Fruit fly (Drosophila melanogaster) whole organism, embryonic: ENCODE measurements around the gene CG3149.

Experiments used
- Atf3 ChIP-seq: fragments of 200-800 bp; sonication (Bioruptor generic); optimal IDR thresholded peaks from 3 replicates; lab custom pipeline; 2016; ENCODE audit warnings: missing biosample characterization, missing genetic modification characterization
- Awh ChIP-seq: fragments of 200-800 bp; sonication (Bioruptor generic); IDR thresholded peaks from 2 replicates; pipeline ENCODE4, ENCODE4 v1.3.6; 2022; ENCODE audit warnings: missing biosample characterization, missing genetic modification characterization
- BEAF-32 ChIP-seq: fragments of 200-800 bp; sonication (Bioruptor generic); optimal IDR thresholded peaks from 3 replicates; lab custom pipeline; 2017; ENCODE audit warnings: missing biosample characterization, missing genetic modification characterization, mild to moderate bottlenecking, moderate library complexity, missing genetic modification reagents
- CG10654 ChIP-seq: fragments of 200-800 bp; sonication (Bioruptor generic); optimal IDR thresholded peaks from 2 replicates; lab custom pipeline; 2016; ENCODE audit warnings: missing biosample characterization, missing genetic modification characterization
- CG11560 ChIP-seq: fragments of 200-800 bp; sonication (Bioruptor generic); IDR thresholded peaks from 3 replicates; pipeline ENCODE4 v1.3.6; 2022; ENCODE audit warnings: missing biosample characterization, missing genetic modification characterization
- CG14014 ChIP-seq: fragments of 200-800 bp; sonication (Bioruptor generic); IDR thresholded peaks from 2 replicates; pipeline ENCODE4 v1.3.6; 2022; ENCODE audit warnings: missing biosample characterization, missing genetic modification characterization
- CG15479 ChIP-seq: fragments of 200-800 bp; sonication (Bioruptor generic); optimal IDR thresholded peaks from 3 replicates; lab custom pipeline; 2019; ENCODE audit warnings: missing biosample characterization, mild to moderate bottlenecking, missing genetic modification characterization, moderate library complexity
- CG17361 ChIP-seq: fragments of 200-800 bp; sonication (Bioruptor generic); IDR thresholded peaks from 3 replicates; pipeline ENCODE4 v1.3.6; 2022; ENCODE audit warnings: missing biosample characterization, missing genetic modification characterization
- CG17612 ChIP-seq: fragments of 200-800 bp; sonication (Bioruptor generic); IDR thresholded peaks from 2 replicates; pipeline ENCODE4 v1.3.6; 2022; ENCODE audit warnings: missing biosample characterization, missing genetic modification characterization
- CG17829 ChIP-seq: fragments of 200-800 bp; optimal IDR thresholded peaks from 2 replicates; lab custom pipeline; 2019; ENCODE audit warnings: missing biosample characterization, mild to moderate bottlenecking, missing genetic modification characterization, moderate library complexity
- CG18262 ChIP-seq: fragments of 200-800 bp; optimal IDR thresholded peaks from 3 replicates; lab custom pipeline; 2019; ENCODE audit warnings: missing biosample characterization, mild to moderate bottlenecking, missing genetic modification characterization, moderate library complexity
- CG18476 ChIP-seq: fragments of 200-800 bp; sonication (Bioruptor generic); optimal IDR thresholded peaks from 2 replicates; lab custom pipeline; 2016; ENCODE audit warnings: missing biosample characterization, mild to moderate bottlenecking, missing genetic modification characterization
- CG2889 ChIP-seq: fragments of 200-800 bp; sonication (Bioruptor generic); IDR thresholded peaks from 3 replicates; pipeline ENCODE4 v1.3.6; 2022; ENCODE audit warnings: missing biosample characterization, missing genetic modification characterization
- CG30020 ChIP-seq: fragments of 200-800 bp; optimal IDR thresholded peaks from 2 replicates; lab custom pipeline; 2019; ENCODE audit warnings: missing biosample characterization, mild to moderate bottlenecking, missing genetic modification characterization, moderate library complexity
- CG3407 ChIP-seq: fragments of 200-800 bp; sonication (Bioruptor generic); optimal IDR thresholded peaks from 2 replicates; lab custom pipeline; 2018; ENCODE audit warnings: missing biosample characterization, mild to moderate bottlenecking, missing genetic modification characterization
- CG4360 ChIP-seq: fragments of 200-800 bp; sonication (Bioruptor generic); IDR thresholded peaks from 2 replicates; pipeline ENCODE4 v1.3.6; 2022; ENCODE audit warnings: missing biosample characterization, missing genetic modification characterization
- CG7928 ChIP-seq: fragments of 200-800 bp; sonication (Bioruptor generic); optimal IDR thresholded peaks from 2 replicates; lab custom pipeline; 2017; ENCODE audit warnings: missing biosample characterization, mild to moderate bottlenecking, missing genetic modification characterization
- CG8924 ChIP-seq: fragments of 200-800 bp; optimal IDR thresholded peaks from 3 replicates; lab custom pipeline; 2019; ENCODE audit warnings: missing biosample characterization, mild to moderate bottlenecking, missing genetic modification characterization, moderate library complexity
- CG9609 ChIP-seq: fragments of 200-800 bp; sonication (Bioruptor generic); optimal IDR thresholded peaks from 3 replicates; lab custom pipeline; 2016; ENCODE audit warnings: missing biosample characterization, missing genetic modification characterization
- CG9817 ChIP-seq: fragments of 200-800 bp; sonication (Bioruptor generic); optimal IDR thresholded peaks from 2 replicates; lab custom pipeline; 2018; ENCODE audit warnings: missing biosample characterization, mild to moderate bottlenecking, missing genetic modification characterization, moderate library complexity
- CoRest ChIP-seq: fragments of 200-800 bp; sonication (Bioruptor generic); optimal IDR thresholded peaks from 3 replicates; lab custom pipeline; 2018; ENCODE audit warnings: missing biosample characterization, mild to moderate bottlenecking, missing genetic modification characterization, moderate library complexity
- Dbx ChIP-seq: fragments of 200-800 bp; sonication (Bioruptor generic); IDR thresholded peaks from 3 replicates; pipeline ENCODE4 v1.3.6; 2022; ENCODE audit warnings: missing biosample characterization, missing genetic modification characterization
- Deaf1 ChIP-seq: fragments of 200-800 bp; optimal IDR thresholded peaks from 3 replicates; lab custom pipeline; 2019; ENCODE audit warnings: missing biosample characterization, mild to moderate bottlenecking, missing genetic modification characterization, moderate library complexity
- Doc2 ChIP-seq: fragments of 200-800 bp; sonication (Bioruptor generic); IDR thresholded peaks from 2 replicates; pipeline ENCODE4 v1.3.6; 2022; ENCODE audit warnings: missing biosample characterization, missing genetic modification characterization
- Doc3 ChIP-seq: fragments of 200-800 bp; sonication (Bioruptor generic); IDR thresholded peaks from 3 replicates; pipeline ENCODE4 v1.3.6; 2022; ENCODE audit warnings: missing biosample characterization, missing genetic modification characterization; ENCODE audit not compliant: partially characterized antibody
- ERR ChIP-seq: fragments of 200-800 bp; sonication (Bioruptor generic); optimal IDR thresholded peaks from 2 replicates; lab custom pipeline; 2016; ENCODE audit warnings: missing biosample characterization, missing genetic modification characterization
- Hand ChIP-seq: fragments of 200-800 bp; sonication (Bioruptor generic); optimal IDR thresholded peaks from 2 replicates; lab custom pipeline; 2017; ENCODE audit warnings: mild to moderate bottlenecking, missing biosample characterization, missing genetic modification reagents, missing genetic modification characterization
- Hmr ChIP-seq: fragments of 200-800 bp; sonication (Bioruptor generic); optimal IDR thresholded peaks from 3 replicates; lab custom pipeline; 2017; ENCODE audit warnings: mild to moderate bottlenecking, missing biosample characterization, missing genetic modification reagents, missing genetic modification characterization
- Max ChIP-seq: fragments of 200-800 bp; sonication (Bioruptor generic); optimal IDR thresholded peaks from 2 replicates; lab custom pipeline; 2016; ENCODE audit warnings: missing biosample characterization, mild to moderate bottlenecking, missing genetic modification characterization
- NC2β ChIP-seq: fragments of 200-800 bp; sonication (Bioruptor generic); optimal IDR thresholded peaks from 2 replicates; lab custom pipeline; 2016; ENCODE audit warnings: missing biosample characterization, missing genetic modification characterization
- Pdp1 ChIP-seq, 2 experiments: fragments of 200-800 bp; sonication (Bioruptor generic); optimal IDR thresholded peaks; 3 replicates each; lab custom pipeline; 2016; ENCODE audit warnings: missing biosample characterization in 2 of 2, missing genetic modification characterization in 2 of 2, mild to moderate bottlenecking in 1 of 2, moderate library complexity in 1 of 2
- Sry-β ChIP-seq: fragments of 200-800 bp; sonication (Bioruptor generic); optimal IDR thresholded peaks from 2 replicates; lab custom pipeline; 2018; ENCODE audit warnings: missing biosample characterization, mild to moderate bottlenecking, missing genetic modification characterization, moderate library complexity
- Tbp ChIP-seq: fragments of >200 bp; optimal IDR thresholded peaks from 2 replicates; lab custom pipeline; 2018; ENCODE audit warnings: missing biosample characterization, missing genetic modification characterization
- br ChIP-seq: fragments of >200 bp; optimal IDR thresholded peaks from 2 replicates; lab custom pipeline; 2017
- croc ChIP-seq: fragments of 200-800 bp; sonication (Bioruptor generic); conservative IDR thresholded peaks from 3 replicates; pipeline ENCODE4 v1.3.6; 2022; ENCODE audit warnings: missing biosample characterization, missing genetic modification characterization
- cwo ChIP-seq: fragments of 200-800 bp; sonication (Bioruptor generic); optimal IDR thresholded peaks from 3 replicates; lab custom pipeline; 2017; ENCODE audit warnings: missing biosample characterization, missing genetic modification characterization, mild to moderate bottlenecking, moderate library complexity, missing genetic modification reagents
- dm ChIP-seq: fragments of 200-800 bp; sonication (Bioruptor generic); optimal IDR thresholded peaks from 3 replicates; lab custom pipeline; 2016; ENCODE audit warnings: missing biosample characterization, missing genetic modification characterization
- dmrt11E ChIP-seq: fragments of 200-800 bp; sonication (Bioruptor generic); optimal IDR thresholded peaks from 3 replicates; lab custom pipeline; 2018; ENCODE audit warnings: missing biosample characterization, mild to moderate bottlenecking, missing genetic modification characterization, moderate library complexity
- fd3F ChIP-seq: fragments of 200-800 bp; sonication (Bioruptor generic); optimal IDR thresholded peaks from 2 replicates; lab custom pipeline; 2018; ENCODE audit warnings: missing biosample characterization, mild to moderate bottlenecking, missing genetic modification characterization, moderate library complexity
- her ChIP-seq: fragments of 200-800 bp; sonication (Bioruptor generic); optimal IDR thresholded peaks from 2 replicates; lab custom pipeline; 2016; ENCODE audit warnings: missing biosample characterization, missing genetic modification characterization
- klu ChIP-seq: fragments of 200-800 bp; sonication (Bioruptor generic); IDR thresholded peaks from 2 replicates; pipeline ENCODE4 v1.3.6; 2022; ENCODE audit warnings: missing biosample characterization, missing genetic modification characterization
- luna ChIP-seq: fragments of 200-800 bp; sonication (Bioruptor generic); optimal IDR thresholded peaks from 2 replicates; lab custom pipeline; 2016; ENCODE audit warnings: missing biosample characterization, missing genetic modification characterization
- oc ChIP-seq: fragments of 200-800 bp; sonication (Bioruptor generic); optimal IDR thresholded peaks from 2 replicates; lab custom pipeline; 2018; ENCODE audit warnings: missing biosample characterization, mild to moderate bottlenecking, missing genetic modification characterization, moderate library complexity
- onecut ChIP-seq: fragments of 200-800 bp; sonication (Bioruptor generic); IDR thresholded peaks from 2 replicates; pipeline ENCODE4 v1.3.6; 2022; ENCODE audit warnings: missing biosample characterization, missing genetic modification characterization
- p53 ChIP-seq: fragments of 200-800 bp; sonication (Bioruptor generic); optimal IDR thresholded peaks from 2 replicates; lab custom pipeline; 2016; ENCODE audit warnings: missing biosample characterization, missing genetic modification characterization
- pzg ChIP-seq: fragments of 200-800 bp; sonication (Bioruptor generic); optimal IDR thresholded peaks from 3 replicates; lab custom pipeline; 2018; ENCODE audit warnings: missing biosample characterization, mild to moderate bottlenecking, missing genetic modification characterization, moderate library complexity
- stc ChIP-seq: fragments of 200-800 bp; sonication (Bioruptor generic); IDR thresholded peaks from 2 replicates; pipeline ENCODE4 v1.3.6; 2022; ENCODE audit warnings: missing biosample characterization, missing genetic modification characterization
- twi ChIP-seq: fragments of 200-800 bp; optimal IDR thresholded peaks from 2 replicates; lab custom pipeline; 2019; ENCODE audit warnings: missing biosample characterization, mild to moderate bottlenecking, missing genetic modification characterization, moderate library complexity
- zf30C ChIP-seq: fragments of 200-800 bp; sonication (Bioruptor generic); optimal IDR thresholded peaks from 3 replicates; lab custom pipeline; 2018; ENCODE audit warnings: missing biosample characterization, mild to moderate bottlenecking, missing genetic modification characterization

CG3149 gene

DNA sequence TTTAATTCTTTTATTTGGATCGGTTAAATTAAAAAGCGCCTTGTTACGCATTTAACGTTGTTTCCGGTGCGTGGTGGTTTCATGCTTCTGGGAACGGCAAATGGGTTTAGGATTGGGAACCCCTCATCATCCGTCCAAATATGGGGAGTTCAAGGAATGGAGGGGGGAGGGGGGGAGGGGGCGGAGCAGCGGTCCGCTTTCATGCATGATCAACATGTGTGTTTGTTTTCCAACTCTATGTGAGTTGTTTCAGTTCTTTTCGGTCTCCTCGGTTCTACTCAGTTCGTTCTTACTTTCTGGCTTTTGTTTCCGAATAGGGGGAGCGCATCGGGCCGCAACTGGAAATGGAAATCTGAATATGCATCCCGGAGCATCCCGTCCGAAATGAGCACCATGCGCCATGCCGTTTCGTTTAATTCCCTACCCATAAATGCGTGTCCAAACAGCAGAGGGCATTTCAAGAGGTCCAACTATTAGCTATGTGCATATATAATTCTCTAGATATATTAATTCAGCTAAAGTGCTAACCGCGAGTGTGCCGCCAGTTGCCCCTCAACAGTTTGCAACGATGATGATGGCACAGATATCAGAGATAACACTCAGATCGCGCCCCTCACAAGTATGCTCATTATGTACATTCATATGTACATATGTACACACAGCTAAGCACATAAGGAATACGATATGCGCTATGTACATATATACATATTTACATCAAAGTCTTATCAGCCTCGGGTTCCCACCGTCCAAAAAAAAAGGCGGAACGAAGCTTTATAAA lies 17.4 kb downstream of the CG3149 start (continued):
- TF ChIP-seq CG30020 = peak; percentile 33
- no peak for TF ChIP-seq Doc3 (GFP tag; lab: Robert Waterston, UW)
- no peak for TF ChIP-seq CG11560 (tag; lab: Robert Waterston, UW)
- peak; percentile 67 for TF ChIP-seq CG9609
- TF ChIP-seq NC2β (GFP tag; lab: Kevin White, UChicago) = peak; percentile 92
- peak; percentile 93 for TF ChIP-seq CG18476 (GFP tag; lab: Kevin White, UChicago)
- no peak for TF ChIP-seq CG2889 (GFP tag; lab: Robert Waterston, UW)
- peak; percentile 86 for TF ChIP-seq dmrt11E (tag; lab: Kevin White, UChicago)
- peak; percentile 94 for TF ChIP-seq Max (GFP tag; lab: Kevin White, UChicago)
- TF ChIP-seq onecut (GFP tag; lab: Robert Waterston, UW) = peak; percentile 93
- TF ChIP-seq CG10654 (GFP tag; lab: Kevin White, UChicago) = peak; percentile 87
- peak; percentile 86 for TF ChIP-seq cwo (GFP tag; lab: Kevin White, UChicago)
- TF ChIP-seq Hmr (GFP tag; lab: Kevin White, UChicago) = peak; percentile 96
- TF ChIP-seq zf30C = peak; percentile 28
- peak; percentile 62 for TF ChIP-seq CG7928
- TF ChIP-seq Doc2 = no peak
- peak; percentile 80 for TF ChIP-seq Atf3 (GFP tag; lab: Kevin White, UChicago)
- TF ChIP-seq Sry-β (GFP tag; lab: Kevin White, UChicago) = peak; percentile 77
- peak; percentile 79 for TF ChIP-seq Hand (GFP tag; lab: Kevin White, UChicago)
- peak; percentile 74 for TF ChIP-seq CG17829 (tag; lab: Kevin White, UChicago)
- peak; percentile 86 for TF ChIP-seq twi
- peak; percentile 88 to 90 for TF ChIP-seq Pdp1 (GFP tag; optimal IDR thresholded peaks at IDR 0.05; lab: Kevin White, UChicago)
- peak; percentile 89 for TF ChIP-seq CG4360 (GFP tag; lab: Robert Waterston, UW)
- peak; percentile 47 for TF ChIP-seq CG15479
- 0 out of 2 replicates have a peak, but pooled peaks have one; percentile 28 for TF ChIP-seq klu (GFP tag; lab: Robert Waterston, UW)
- TF ChIP-seq CG14014 = peak; percentile 92; the same call in 1 of the 2 replicates
- peak; percentile 65; the same call in 2 of the 3 replicates for TF ChIP-seq croc (GFP tag; lab: Robert Waterston, UW)
- TF ChIP-seq Awh (GFP tag; lab: Robert Waterston, UW) = peak; percentile 97
- peak; percentile 92 for TF ChIP-seq CoRest (tag; lab: Kevin White, UChicago)
- peak; percentile 94 for TF ChIP-seq fd3F
- TF ChIP-seq CG3407 (GFP tag; lab: Kevin White, UChicago) = peak; percentile 97
- TF ChIP-seq CG17361 (GFP tag; lab: Robert Waterston, UW) = peak; percentile 90
- TF ChIP-seq her (GFP tag; lab: Kevin White, UChicago) = peak; percentile 83
- TF ChIP-seq CG9817 (tag; lab: Kevin White, UChicago) = peak; percentile 90
- TF ChIP-seq CG18262 (tag; lab: Kevin White, UChicago) = peak; percentile 82
- no peak for TF ChIP-seq Tbp (GFP tag; lab: Kevin White, UChicago)
- peak; percentile 77 for TF ChIP-seq p53 (GFP tag; lab: Kevin White, UChicago)
- peak; percentile 80 for TF ChIP-seq ERR
- peak; percentile 78 for TF ChIP-seq CG17612
- peak; percentile 90 for TF ChIP-seq oc (tag; lab: Kevin White, UChicago)
- TF ChIP-seq pzg (GFP tag; lab: Kevin White, UChicago) = peak; percentile 16
- no peak for TF ChIP-seq br (lab: Kevin White, UChicago)
- TF ChIP-seq stc (GFP tag; lab: Robert Waterston, UW) = peak; percentile 86
- TF ChIP-seq BEAF-32 (GFP tag; lab: Kevin White, UChicago) = peak; percentile 23
- TF ChIP-seq dm (GFP tag; lab: Kevin White, UChicago) = peak; percentile 54
- peak; percentile 84 for TF ChIP-seq CG8924 (tag; lab: Kevin White, UChicago)
- TF ChIP-seq Deaf1 (tag; lab: Kevin White, UChicago) = peak; percentile 49
- TF ChIP-seq luna (GFP tag; lab: Kevin White, UChicago) = peak; percentile 32
- peak; percentile 87 for TF ChIP-seq Dbx
